Worm (Caenorhabditis elegans): Measurements from ENCODE around the gene F56D6.8.
"Not testable (repeated sequence)": the region's sequence is repeated elsewhere in the genome, so short reads cannot be mapped to it uniquely, and the experiment has no call there.

Gene F56D6.8

DNA sequence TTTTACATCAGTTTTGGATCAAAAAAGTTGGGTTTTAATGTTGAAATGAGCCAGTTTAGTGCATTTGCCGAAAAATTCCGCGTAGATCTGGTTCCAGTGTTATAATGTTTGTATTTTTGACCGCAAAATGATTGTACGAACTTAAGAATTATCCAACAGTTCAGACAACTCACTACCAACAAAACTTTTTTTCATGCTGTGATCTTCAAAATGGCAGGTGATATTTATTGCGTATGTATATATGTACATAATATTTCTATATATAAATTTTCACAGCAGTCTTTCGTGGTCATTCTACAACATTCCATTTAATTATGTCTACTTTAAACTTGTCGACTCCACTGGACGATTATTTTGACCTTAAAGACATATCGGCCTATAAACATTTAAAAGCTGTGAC lies 21.1 kb upstream of the F56D6.8 start, which contains the start of gene srz-20:
TSS of gene srz-20 (plus strand) at position 301 of the 400 bp plus-strand sequence.
- TF ChIP-seq php-3 (GFP tag; IDR thresholded peaks at IDR 0.05) (no peak), aly-2 (tag; optimal IDR thresholded peaks at IDR 0.05) (no peak), fkh-10 (GFP tag; optimal IDR thresholded peaks at IDR 0.05) (no peak), F49E8.2 (tag; optimal IDR thresholded peaks at IDR 0.05; ENCODE audit: borderline replicate concordance) (no peak), lir-3 (tag; optimal IDR thresholded peaks at IDR 0.05) (no peak), ceh-32 (tag; optimal IDR thresholded peaks at IDR 0.05; ENCODE audit: poor library complexity) (no peak)

DNA sequence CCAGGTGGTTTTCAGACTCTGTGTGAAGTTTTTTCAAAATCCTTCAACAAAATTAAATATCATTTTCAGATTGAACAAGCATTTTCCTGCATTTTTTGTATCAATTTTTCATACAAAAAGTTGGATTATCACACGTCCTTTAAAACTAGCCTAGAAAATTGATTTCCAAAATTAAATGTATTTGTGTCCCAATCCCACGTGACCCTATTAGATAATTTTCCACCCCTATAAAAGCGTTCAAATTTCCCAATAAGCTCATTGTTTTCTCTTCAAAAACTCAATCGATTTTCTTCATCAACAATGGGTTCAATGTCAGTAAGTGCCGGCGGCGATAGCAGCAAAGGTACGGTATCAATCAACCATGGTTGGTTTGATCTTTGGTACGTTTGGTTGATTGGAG lies 20.2 kb upstream of the F56D6.8 start, which contains the start of gene F56D6.19:
TSS of gene F56D6.19 (plus strand) at position 301 of the 400 bp plus-strand sequence.
- TF ChIP-seq mxl-3 (GFP tag; optimal IDR thresholded peaks at IDR 0.05) (no peak), dmd-6 (GFP tag; IDR thresholded peaks at IDR 0.05) (no peak), set-16 (GFP tag; IDR thresholded peaks at IDR 0.05) (no peak), ceh-82 (tag; optimal IDR thresholded peaks at IDR 0.05) (no peak), nhr-102 (tag; optimal IDR thresholded peaks at IDR 0.05) (no peak), snpc-4 (tag; optimal IDR thresholded peaks at IDR 0.05) (no peak), Y75B8A.6 (GFP tag; IDR thresholded peaks at IDR 0.05) (no peak), ceh-62 (tag; optimal IDR thresholded peaks at IDR 0.05) (no peak), jun-1 (tag; optimal IDR thresholded peaks at IDR 0.05) (no peak), mdl-1 (tag; optimal IDR thresholded peaks at IDR 0.05) (no peak), ceh-28 (tag; optimal IDR thresholded peaks at IDR 0.05) (no peak), zag-1 (tag; optimal IDR thresholded peaks at IDR 0.05) (no peak), F37D6.2 (tag; optimal IDR thresholded peaks at IDR 0.05) (no peak), lsy-2 (tag; optimal IDR thresholded peaks at IDR 0.05) (no peak), mdt-29 (GFP tag; IDR thresholded peaks at IDR 0.05) (no peak)

DNA sequence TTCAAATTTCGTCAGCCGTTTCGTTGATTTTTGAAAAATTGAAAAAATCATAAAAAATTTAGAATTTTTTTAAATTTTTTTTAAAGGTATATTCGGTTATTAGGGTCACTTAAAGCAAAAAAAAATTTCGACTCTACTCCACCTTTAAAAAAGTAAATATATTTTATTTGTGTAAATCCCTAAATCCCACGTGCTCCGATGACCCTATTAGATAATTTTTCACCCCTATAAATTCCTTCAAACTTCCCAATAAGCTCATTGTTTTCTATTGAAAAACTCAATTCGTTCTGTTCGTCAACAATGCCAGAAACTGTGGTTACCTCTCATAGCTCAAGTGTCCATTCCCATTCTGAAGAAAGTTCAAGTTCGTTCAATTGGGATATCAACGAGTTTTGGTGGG lies 18.4 kb upstream of the F56D6.8 start, which contains the start of gene F56D6.20:
TSS of gene F56D6.20 (plus strand) at position 301 of the 400 bp plus-strand sequence.
- TF ChIP-seq nhr-77 (tag; optimal IDR thresholded peaks at IDR 0.05) (no peak), ceh-28 (tag; optimal IDR thresholded peaks at IDR 0.05) (no peak), zfp-3 (GFP tag; conservative IDR thresholded peaks at IDR 0.05) (no peak), vab-7 (GFP tag; IDR thresholded peaks at IDR 0.05) (no peak), set-16 (GFP tag; IDR thresholded peaks at IDR 0.05) (no peak), unc-62 (GFP tag; optimal IDR thresholded peaks at IDR 0.05 in 1 of 2) (no peak), unc-62 (tag; optimal IDR thresholded peaks at IDR 0.05) (no peak), madf-5 (GFP tag; IDR thresholded peaks at IDR 0.05) (no peak), nhr-76 (tag; optimal IDR thresholded peaks at IDR 0.05) (no peak), snpc-4 (tag; optimal IDR thresholded peaks at IDR 0.05) (no peak), zip-2 (tag; optimal IDR thresholded peaks at IDR 0.05) (no peak), dmd-8 (GFP tag; IDR thresholded peaks at IDR 0.05) (no peak), ZK337.2 (GFP tag; IDR thresholded peaks at IDR 0.05) (no peak), mxl-2 (GFP tag; conservative IDR thresholded peaks at IDR 0.05) (no peak), ctbp-1 (GFP tag; IDR thresholded peaks at IDR 0.05) (no peak), aha-1 (tag) (no peak), lin-13 (GFP tag; optimal IDR thresholded peaks at IDR 0.05) (no peak), F49E8.2 (tag; optimal IDR thresholded peaks at IDR 0.05; ENCODE audit: borderline replicate concordance) (no peak)

DNA sequence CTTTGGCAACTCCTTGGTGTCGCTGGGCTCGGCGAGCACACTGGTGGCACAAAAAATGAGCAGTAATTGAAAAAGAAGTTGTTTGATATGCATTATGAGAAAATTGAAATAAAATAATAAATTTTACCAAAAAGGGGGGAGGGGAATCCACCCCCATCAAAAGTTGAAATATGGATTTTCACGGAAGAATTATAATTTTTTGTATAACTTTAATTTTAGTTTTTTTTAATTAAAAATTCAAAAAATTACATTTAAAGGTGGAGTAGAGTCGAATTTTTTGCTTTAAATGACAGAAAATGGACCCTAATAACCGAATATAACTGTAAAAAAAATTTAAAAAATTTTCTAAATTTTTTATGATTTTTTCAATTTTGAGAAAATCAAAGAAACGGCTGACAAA lies 17.6 kb upstream of the F56D6.8 start, which contains the start of gene F56D6.18:
TSS of gene F56D6.18 (minus strand) at position 101 of the 400 bp plus-strand sequence.
- not testable (repeated sequence) for TF ChIP-seq lin-38 (GFP tag; IDR thresholded peaks at IDR 0.05); unc-62 (GFP tag; optimal IDR thresholded peaks at IDR 0.05 in 1 of 2); unc-62 (tag; optimal IDR thresholded peaks at IDR 0.05); lin-13 (GFP tag; optimal IDR thresholded peaks at IDR 0.05)

Data from whole organism, L4 larva.